Worm (Caenorhabditis elegans): Measurements from ENCODE around the gene F19G12.4.

F19G12.4 gene

ce11 chrX:1375071-1375470 lies 42.0 kb upstream of the F19G12.4 start (continued):
- TF ChIP-seq egl-18 (GFP tag; IDR thresholded peaks at IDR 0.05) (peak; percentile 97), Y67H2A.10 (GFP tag; conservative IDR thresholded peaks at IDR 0.05) (peak; percentile 94), attf-6 (GFP tag; IDR thresholded peaks at IDR 0.05) (peak; percentile 99), K11D2.4 (GFP tag; IDR thresholded peaks at IDR 0.05) (peak; percentile 75), F39B2.1 (GFP tag; IDR thresholded peaks at IDR 0.05) (peak; percentile 95), hmg-20 (GFP tag; IDR thresholded peaks at IDR 0.05) (peak; percentile 31; the same call in 1 of the 2 replicates), F33H1.4 (GFP tag; IDR thresholded peaks at IDR 0.05) (peak; percentile 72), D2030.7 (GFP tag; IDR thresholded peaks at IDR 0.05) (peak; percentile 99), egrh-3 (GFP tag; IDR thresholded peaks at IDR 0.05) (peak; percentile 96)

- TF ChIP-seq B0261.1 (tag; optimal IDR thresholded peaks at IDR 0.05) (peak; percentile 94), D2030.7 (GFP tag; IDR thresholded peaks at IDR 0.05) (peak; percentile 61), cebp-2 (GFP tag; IDR thresholded peaks at IDR 0.05) (0 out of 2 replicates have a peak, but pooled peaks have one; percentile 77), lir-1 (GFP tag; conservative IDR thresholded peaks at IDR 0.05) (no peak; the same call in 1 of the 2 replicates), dpff-1 (tag; optimal IDR thresholded peaks at IDR 0.05) (no peak), lag-1 (GFP tag; IDR thresholded peaks at IDR 0.05) (no peak), egl-44 (GFP tag; IDR thresholded peaks at IDR 0.05) (peak; percentile 90), repo-1 (tag; optimal IDR thresholded peaks at IDR 0.05) (peak; percentile 54), xnd-1 (tag; optimal IDR thresholded peaks at IDR 0.05) (no peak), ceh-91 (GFP tag; IDR thresholded peaks at IDR 0.05) (no peak), attf-5 (GFP tag; optimal IDR thresholded peaks at IDR 0.05) (peak; percentile 53), hlh-26 (GFP tag; conservative IDR thresholded peaks at IDR 0.05) (no peak), nhr-27 (tag; optimal IDR thresholded peaks at IDR 0.05) (peak; percentile 51), mcd-1 (GFP tag; IDR thresholded peaks at IDR 0.05) (peak; percentile 74), lin-54 (GFP tag; optimal IDR thresholded peaks at IDR 0.05) (peak; percentile 64), him-1 (tag; optimal IDR thresholded peaks at IDR 0.05) (peak; percentile 68), lsl-1 (GFP tag; optimal IDR thresholded peaks at IDR 0.05) (peak; percentile 2), F22D6.2 (tag; optimal IDR thresholded peaks at IDR 0.05) (peak; percentile 45), let-607 (tag; optimal IDR thresholded peaks at IDR 0.05) (peak; percentile 46 to 63), sptf-2 (GFP tag; optimal IDR thresholded peaks at IDR 0.05) (peak; percentile 71), lin-40 (tag; optimal IDR thresholded peaks at IDR 0.05) (peak; percentile 81), K11D2.4 (GFP tag; IDR thresholded peaks at IDR 0.05) (peak; percentile 89), hrde-1 (tag; optimal IDR thresholded peaks at IDR 0.05; ENCODE audit: borderline replicate concordance) (peak; percentile 43), F33H1.4 (GFP tag; IDR thresholded peaks at IDR 0.05) (no peak), efl-1 (GFP tag; optimal IDR thresholded peaks at IDR 0.05) (no peak), attf-3 (GFP tag; conservative IDR thresholded peaks at IDR 0.05) (no peak), tbp1 (GFP tag; optimal IDR thresholded peaks at IDR 0.05) (peak; percentile 91), atf-7 (tag; optimal IDR thresholded peaks at IDR 0.05) (peak; percentile 75), T07F8.4 (tag; optimal IDR thresholded peaks at IDR 0.05) (peak; percentile 47), mxl-1 (tag; optimal IDR thresholded peaks at IDR 0.05) (peak; percentile 67), hmg-20 (GFP tag; IDR thresholded peaks at IDR 0.05) (0 out of 2 replicates have a peak, but pooled peaks have one; percentile 65), B0336.3 (GFP tag; IDR thresholded peaks at IDR 0.05) (peak; percentile 74), let-526 (GFP tag; IDR thresholded peaks at IDR 0.05) (no peak), athp-1 (tag; optimal IDR thresholded peaks at IDR 0.05) (peak; percentile 29), snpc-1.3 (tag; optimal IDR thresholded peaks at IDR 0.05; ENCODE audit: insufficient read depth) (peak; percentile 31), hmg-1.2 (GFP tag; IDR thresholded peaks at IDR 0.05) (peak; percentile 79), die-1 (tag; optimal IDR thresholded peaks at IDR 0.05) (peak; percentile 81), egl-18 (GFP tag; IDR thresholded peaks at IDR 0.05) (peak; percentile 79; the same call in 1 of the 2 replicates), rec-8 (tag; optimal IDR thresholded peaks at IDR 0.05) (peak; percentile 38 to 73), Y53G8AR.9 (GFP tag; conservative IDR thresholded peaks at IDR 0.05) (peak; percentile 78), nfyb-1 (GFP tag; IDR thresholded peaks at IDR 0.05) (peak; percentile 92)
Measured at ce11 chrX:1379391-1379790, 37.7 kb upstream of the F19G12.4 start.
